Fruit fly (Drosophila melanogaster): ENCODE results near the gene foi.

DNA sequence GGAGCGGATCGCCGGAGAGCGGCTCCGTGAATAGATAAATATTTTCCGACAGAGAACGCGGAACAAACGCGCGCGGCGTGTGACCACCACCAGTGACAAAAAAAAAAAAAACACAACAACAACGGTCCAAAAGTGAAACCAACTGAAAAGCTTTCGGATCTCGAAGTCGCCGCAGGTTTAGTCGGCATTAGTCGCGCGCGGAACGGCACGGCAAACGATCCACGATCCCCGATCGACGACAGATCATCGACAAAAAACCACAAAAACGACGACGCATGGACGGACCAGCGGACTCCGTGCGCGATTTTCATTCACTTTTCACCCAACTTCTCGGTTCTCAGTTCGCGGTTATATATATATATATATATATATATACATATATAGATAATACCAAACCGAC, 53.4 kb downstream of the foi start:
- TF ChIP-seq Myc (optimal IDR thresholded peaks at IDR 0.05) (no peak), h (optimal IDR thresholded peaks at IDR 0.05) (no peak)
